Worm (Caenorhabditis elegans): ENCODE measurements around the gene F25B5.5.

Gene F25B5.5

ce11 chrIII:5967640-5968039, 21.7 kb upstream of the F25B5.5 start:
- TF ChIP-seq unc-62 (GFP tag; optimal IDR thresholded peaks at IDR 0.05): no peak

DNA sequence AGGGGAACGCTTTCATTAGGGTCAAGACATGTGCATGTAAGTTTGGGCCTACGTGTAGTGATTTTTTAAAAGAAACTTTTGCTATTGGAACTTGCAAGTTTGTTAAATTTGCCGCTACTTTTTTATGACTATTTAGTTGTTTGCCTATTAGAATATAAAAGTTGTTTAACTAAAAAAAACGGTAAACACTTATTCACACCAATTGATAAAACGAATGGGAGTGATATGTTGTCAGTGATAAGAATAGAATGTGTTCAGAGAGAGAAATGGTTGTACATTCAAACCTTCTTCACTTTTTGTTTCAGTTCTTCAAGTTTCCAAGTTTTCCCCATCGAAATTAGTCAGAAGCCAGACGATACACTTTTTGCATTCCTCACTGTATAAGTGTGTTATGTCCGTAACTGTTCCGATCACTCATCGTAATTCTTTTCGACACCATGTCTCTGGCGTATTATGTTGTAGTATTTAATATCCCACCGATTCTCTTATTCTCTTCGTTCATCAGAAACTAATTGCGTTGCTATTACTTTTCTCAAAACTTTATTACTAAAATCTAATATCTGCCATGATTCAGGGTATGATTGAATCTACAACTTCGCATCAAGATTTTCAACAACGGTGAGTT, 20.0 kb upstream of the F25B5.5 start, which contains the start of gene dct-6:
TSS of gene dct-6 (plus strand) at position 575 of the 625 bp plus-strand sequence.
- no peak for TF ChIP-seq unc-62 (GFP tag; optimal IDR thresholded peaks at IDR 0.05)

DNA sequence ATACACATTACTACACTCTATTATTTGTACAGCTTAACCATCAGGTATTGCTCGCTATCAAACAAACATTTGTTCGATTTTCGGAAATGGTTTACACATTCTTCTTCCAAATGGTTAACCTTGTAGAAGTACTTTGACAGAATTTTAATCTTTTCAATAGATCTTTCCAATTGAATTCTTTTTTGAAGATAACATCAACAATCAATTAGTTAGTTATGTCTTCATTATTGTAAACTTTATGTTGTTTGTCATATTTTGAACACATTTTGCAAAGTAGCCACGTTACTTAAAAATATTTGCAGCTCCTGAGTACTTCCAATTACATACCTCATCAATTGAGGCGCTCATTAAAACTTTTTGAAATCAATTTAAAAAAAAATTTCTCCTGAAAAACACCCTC, 19.4 kb upstream of the F25B5.5 start:
- TF ChIP-seq unc-62 (GFP tag; optimal IDR thresholded peaks at IDR 0.05): no peak

DNA sequence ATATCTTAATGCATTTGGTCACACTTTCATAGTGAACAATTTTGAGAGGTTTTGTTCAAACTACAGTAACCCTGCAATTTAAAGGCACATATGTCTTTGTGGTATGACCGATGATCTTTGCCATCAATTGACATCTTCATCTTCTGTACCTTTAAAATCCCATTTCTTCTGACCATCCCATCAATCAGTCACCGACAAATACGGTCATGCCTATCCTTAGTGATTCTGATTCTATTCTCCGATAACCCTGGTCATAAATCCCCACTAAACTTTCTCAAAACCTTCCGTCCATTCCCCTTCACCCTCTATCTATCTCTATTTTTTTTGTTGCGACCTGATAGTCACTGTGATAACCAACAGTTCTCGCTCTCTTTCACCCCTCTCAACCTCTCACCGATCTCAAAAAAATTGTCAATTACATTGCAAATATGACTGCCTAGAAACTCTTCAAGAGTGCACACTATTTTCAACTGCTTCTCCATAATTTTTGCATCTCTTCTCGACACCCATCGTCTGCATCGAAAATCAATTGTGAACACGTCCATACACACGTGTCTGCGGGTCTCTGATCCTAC, 18.2 kb upstream of the F25B5.5 start:
- TF ChIP-seq unc-62 (GFP tag; optimal IDR thresholded peaks at IDR 0.05): no peak

DNA sequence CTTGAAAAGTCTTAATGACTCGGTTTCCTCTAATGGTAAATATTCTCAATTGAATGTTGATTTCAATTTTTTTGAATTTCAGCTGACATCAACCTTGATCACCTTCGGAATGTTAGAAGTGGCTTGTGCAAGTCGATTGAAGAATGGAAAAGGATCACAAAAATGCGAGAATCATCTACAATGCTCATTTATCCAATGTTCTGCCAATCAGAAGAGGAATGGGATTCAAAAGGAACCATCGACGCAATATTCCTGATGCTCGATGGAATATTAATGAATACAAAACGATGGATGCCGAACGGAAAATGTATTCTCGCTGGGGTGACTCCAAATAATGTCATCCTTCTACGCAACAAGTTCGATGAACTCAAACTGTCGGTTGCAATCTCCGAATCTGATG, 15.6 kb upstream of the F25B5.5 start:
- TF ChIP-seq unc-62 (GFP tag; optimal IDR thresholded peaks at IDR 0.05): no peak

DNA sequence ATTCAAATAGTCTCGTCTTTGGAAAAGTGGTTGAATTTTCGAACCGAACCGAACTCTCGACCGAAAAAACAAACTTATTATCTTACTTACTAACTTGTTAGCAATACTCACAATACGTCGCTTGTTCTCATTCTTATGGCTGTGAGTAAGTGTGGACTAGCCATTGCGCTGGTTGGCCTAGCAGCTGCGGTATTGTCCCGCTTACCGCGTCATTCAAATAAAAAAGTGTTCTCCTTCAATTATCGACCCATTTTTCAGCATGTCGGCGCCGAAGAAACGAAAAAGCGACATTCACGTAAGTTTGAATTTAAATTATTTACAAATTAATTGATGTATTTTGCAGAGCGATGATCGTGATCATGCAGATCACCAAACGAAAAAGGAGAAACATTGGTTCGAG, 13.1 kb upstream of the F25B5.5 start:
- no peak for TF ChIP-seq unc-62 (GFP tag; optimal IDR thresholded peaks at IDR 0.05)

DNA sequence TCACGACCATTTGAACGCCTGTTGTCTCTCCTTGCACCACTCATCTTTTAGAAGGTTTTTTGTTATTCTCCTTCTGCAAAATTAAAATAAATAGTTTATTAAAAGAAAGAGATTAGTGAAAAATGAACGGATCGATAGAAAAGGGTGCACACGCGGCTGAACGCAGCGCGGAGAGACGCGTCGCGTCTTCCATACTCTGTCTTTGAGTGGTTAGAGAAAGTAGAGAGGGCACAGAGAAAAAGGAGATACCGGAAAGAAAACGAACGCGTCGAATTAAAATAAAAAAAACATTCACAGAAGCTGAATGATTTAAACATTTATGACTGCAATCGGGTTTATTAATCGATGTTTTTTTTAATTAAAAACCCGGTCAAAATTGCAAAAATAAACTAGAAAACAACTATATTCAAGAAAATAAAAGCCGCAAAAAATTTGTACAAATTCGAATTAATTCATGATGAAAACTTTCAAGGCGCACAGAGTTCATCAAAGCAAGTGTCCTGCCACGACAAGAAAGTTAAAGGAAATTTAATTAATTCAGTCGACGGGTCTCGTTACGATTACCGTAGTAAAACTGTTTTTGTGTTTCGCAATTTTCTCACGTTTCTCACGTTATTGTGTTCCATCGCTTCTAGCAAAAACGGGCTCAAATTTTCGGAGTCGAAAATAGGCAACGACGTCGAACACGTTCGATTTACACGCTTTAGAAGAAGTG, 12.4 kb upstream of the F25B5.5 start, which contains the start of the genes nono-1 and nop-1:
TSS of gene nono-1 (minus strand) at position 75 of the 715 bp plus-strand sequence.
TSS of gene nop-1 (plus strand) at position 551 of the 715 bp plus-strand sequence.
- no peak for TF ChIP-seq unc-62 (GFP tag; optimal IDR thresholded peaks at IDR 0.05)

- no peak for TF ChIP-seq unc-62 (GFP tag; optimal IDR thresholded peaks at IDR 0.05)
Observed at ce11 chrIII:5953913-5954290, 8.0 kb upstream of the F25B5.5 start.

ce11 chrIII:5953041-5953912, 7.4 kb upstream of the F25B5.5 start:
- no peak for TF ChIP-seq unc-62 (GFP tag; optimal IDR thresholded peaks at IDR 0.05)

ce11 chrIII:5951589-5952378, 5.9 kb upstream of the F25B5.5 start:
- TF ChIP-seq unc-62 (GFP tag; optimal IDR thresholded peaks at IDR 0.05): no peak

- no peak for TF ChIP-seq unc-62 (GFP tag; optimal IDR thresholded peaks at IDR 0.05)
Observed at ce11 chrIII:5950756-5951345, 4.9 kb upstream of the F25B5.5 start.

DNA sequence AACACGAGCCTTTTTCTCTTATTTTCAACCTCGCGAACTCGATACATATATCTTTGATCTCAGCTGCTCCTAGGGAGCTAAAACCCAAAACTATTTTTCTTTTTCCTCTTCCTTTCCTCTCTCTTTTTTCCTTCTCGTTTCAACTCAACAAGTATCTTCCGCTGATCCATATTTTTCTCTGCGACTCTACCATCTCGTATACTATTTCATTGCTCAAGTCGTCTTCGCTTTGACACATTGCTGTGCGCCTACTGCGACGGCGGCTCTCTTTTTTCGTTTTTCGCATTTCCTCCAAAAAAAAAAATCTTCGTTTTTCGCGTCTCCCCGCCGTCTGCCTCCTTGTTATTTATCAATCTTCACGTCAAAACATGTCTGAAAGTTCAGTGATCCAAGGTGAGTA, 3.9 kb upstream of the F25B5.5 start:
- TF ChIP-seq unc-62 (GFP tag; optimal IDR thresholded peaks at IDR 0.05): no peak

- no peak for TF ChIP-seq unc-62 (GFP tag; optimal IDR thresholded peaks at IDR 0.05)
Observed at ce11 chrIII:5948986-5949385, 3.1 kb upstream of the F25B5.5 start.

DNA sequence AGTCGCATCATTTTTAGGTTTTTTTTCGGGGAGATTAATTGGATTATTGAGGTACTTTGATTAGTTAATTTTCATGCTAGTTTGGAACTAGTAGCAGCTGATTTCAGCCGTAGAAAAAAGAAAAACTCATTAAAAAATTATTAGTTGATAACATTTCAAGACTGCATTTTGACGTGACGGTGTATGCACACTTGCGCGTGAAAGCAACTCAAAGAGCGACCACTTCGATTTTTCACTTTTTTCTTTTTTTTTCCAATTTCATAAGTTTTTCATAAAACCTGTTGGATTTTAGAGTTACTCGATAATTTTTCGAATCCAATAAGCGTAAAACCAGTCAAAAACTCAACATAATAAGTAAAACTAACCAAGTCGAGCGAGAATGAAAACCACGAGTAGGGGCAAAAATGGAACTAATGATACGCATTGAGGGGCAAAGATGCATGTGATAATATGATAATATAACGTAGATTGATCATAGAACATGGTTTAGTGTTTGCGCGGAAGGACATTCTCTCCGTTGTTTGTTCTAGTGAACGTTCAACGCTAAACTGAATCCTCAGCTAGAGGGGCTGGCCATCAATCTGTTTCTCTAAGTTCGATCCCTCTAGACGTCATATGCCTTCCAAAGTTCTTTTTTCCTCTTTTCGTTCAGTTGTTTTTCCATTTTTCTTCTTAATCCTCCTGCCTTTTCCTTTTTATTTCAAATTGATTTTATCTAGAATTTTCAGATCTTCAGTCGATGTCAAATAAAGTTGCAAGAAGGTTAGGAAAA, 2.4 kb upstream of the F25B5.5 start, which contains the start of the genes F25B5.6 and F25B5.3:
TSS of gene F25B5.6 (minus strand) at position 572 of the 772 bp plus-strand sequence.
TSS of gene F25B5.3 (plus strand) at position 722 of the 772 bp plus-strand sequence.
- TF ChIP-seq unc-62 (GFP tag; optimal IDR thresholded peaks at IDR 0.05): no peak

Measured in whole organism, dauer.